Fruit fly (Drosophila melanogaster): Measurements from ENCODE around the gene Rpp30.

Rpp30 gene

dm6 chr2L:204557-204956 lies 47.6 kb downstream of the Rpp30 start:
- no peak for TF ChIP-seq Dll (optimal IDR thresholded peaks at IDR 0.05)
- TF ChIP-seq pan (optimal IDR thresholded peaks at IDR 0.05): no peak
- no peak for TF ChIP-seq usp (GFP tag; optimal IDR thresholded peaks at IDR 0.05)
- TF ChIP-seq psq (optimal IDR thresholded peaks at IDR 0.05): no peak
- TF ChIP-seq CG8478 (optimal IDR thresholded peaks at IDR 0.05): no peak
- no peak for TF ChIP-seq EcR (GFP tag; optimal IDR thresholded peaks at IDR 0.05)

dm6 chr2L:203529-204127 lies 48.5 kb downstream of the Rpp30 start, which contains the start of gene mRpL10:
Gene mRpL10 (plus strand): TSS chr2L:203779.
- TF ChIP-seq pan (optimal IDR thresholded peaks at IDR 0.05): no peak
- no peak for TF ChIP-seq EcR (GFP tag; optimal IDR thresholded peaks at IDR 0.05)
- no peak for TF ChIP-seq psq (optimal IDR thresholded peaks at IDR 0.05)
- no peak for TF ChIP-seq CG8478 (optimal IDR thresholded peaks at IDR 0.05)
- TF ChIP-seq Dll (optimal IDR thresholded peaks at IDR 0.05): no peak
- TF ChIP-seq usp (GFP tag; optimal IDR thresholded peaks at IDR 0.05): no peak
